ENCODE assay signal across 5 fruit fly cellular contexts in the genomic region with DNA sequence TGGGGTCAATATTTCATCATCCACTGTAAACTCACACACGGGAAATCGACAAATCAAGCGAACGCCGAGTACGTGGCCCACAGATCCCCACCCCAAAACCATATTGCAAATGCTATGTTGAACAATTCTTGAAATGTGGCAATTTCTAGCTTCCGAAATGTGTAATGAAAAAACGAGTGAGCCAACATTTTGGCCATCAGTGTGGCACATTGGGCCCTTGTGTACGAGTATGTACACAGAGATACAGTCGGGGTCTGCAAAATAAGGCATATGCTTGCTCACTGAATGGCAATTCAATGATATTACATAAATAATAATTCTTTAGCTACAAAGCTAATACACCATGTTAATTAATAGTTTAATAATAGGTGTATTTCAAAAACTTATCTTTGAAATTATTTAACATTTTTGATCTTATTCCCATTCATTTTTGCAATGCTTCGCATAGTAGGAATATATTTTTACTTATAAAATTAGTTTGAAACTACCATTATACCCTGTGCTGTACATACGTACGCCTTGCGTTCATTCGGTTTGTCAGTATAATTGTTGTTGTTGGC.
A peak's percentile ranks its signal among the peaks of the same experiment; 100 is the strongest.
TF ChIP-seq lines count a peak whose summit lies in the region.

No protein-coding gene starts in this region.

TF ChIP-seq in whole organism, adult, 20 proteins besides CTCF, POLR2A, EP300 and RAD21 (continued from another document):
- TF ChIP-seq CG11617 (GFP tag; optimal IDR thresholded peaks at IDR 0.05; lab: Kevin White, UChicago) (peak; percentile 82), bab1 (GFP tag; optimal IDR thresholded peaks at IDR 0.05; lab: Kevin White, UChicago) (peak; percentile 88), toe (GFP tag; optimal IDR thresholded peaks at IDR 0.05; lab: Kevin White, UChicago) (peak; percentile 68), cnc (optimal IDR thresholded peaks at IDR 0.05; lab: Kevin White, UChicago) (no peak)

TF ChIP-seq in whole organism, embryonic, 481 proteins besides CTCF, POLR2A, EP300 and RAD21 (continued from another document and continues in another):
- TF ChIP-seq CG9876 (GFP tag; optimal IDR thresholded peaks at IDR 0.05; lab: Kevin White, UChicago) (peak; percentile 62), danr (GFP tag; IDR thresholded peaks at IDR 0.05; lab: Robert Waterston, UW) (peak; percentile 62), Kr (GFP tag; optimal IDR thresholded peaks at IDR 0.05; lab: Kevin White, UChicago) (no peak), CG11696 (GFP tag; IDR thresholded peaks at IDR 0.05; lab: Robert Waterston, UW) (peak; percentile 95), Ptx1 (GFP tag; IDR thresholded peaks at IDR 0.05; lab: Robert Waterston, UW) (peak; percentile 92), Eip74EF (GFP tag; optimal IDR thresholded peaks at IDR 0.05; lab: Kevin White, UChicago) (peak in 1 of 2 experiments; percentile 89), CG14860 (GFP tag; IDR thresholded peaks at IDR 0.05; lab: Robert Waterston, UW; ENCODE audit: partially characterized antibody) (no peak), Awh (GFP tag; IDR thresholded peaks at IDR 0.05; lab: Robert Waterston, UW) (peak; percentile 84), CG31388 (GFP tag; optimal IDR thresholded peaks at IDR 0.05; lab: Kevin White, UChicago) (peak; percentile 58), CG11398 (GFP tag; optimal IDR thresholded peaks at IDR 0.05; lab: Kevin White, UChicago) (peak; percentile 70), CG10274 (GFP tag; optimal IDR thresholded peaks at IDR 0.05; lab: Kevin White, UChicago) (peak; percentile 49), ind (GFP tag; optimal IDR thresholded peaks at IDR 0.05; lab: Kevin White, UChicago) (peak; percentile 88), CG2199 (GFP tag; IDR thresholded peaks at IDR 0.05; lab: Robert Waterston, UW) (no peak; the same call in 1 of the 3 replicates), GATAe (GFP tag; conservative IDR thresholded peaks at IDR 0.05; lab: Robert Waterston, UW) (peak; percentile 57; the same call in 1 of the 2 replicates), zen (tag; optimal IDR thresholded peaks at IDR 0.05; lab: Kevin White, UChicago) (peak; percentile 72), CG11695 (GFP tag; IDR thresholded peaks at IDR 0.05; lab: Robert Waterston, UW) (peak; percentile 91), CG4854 (GFP tag; optimal IDR thresholded peaks at IDR 0.05; lab: Kevin White, UChicago) (peak; percentile 75), chn (GFP tag; optimal IDR thresholded peaks at IDR 0.05; lab: Kevin White, UChicago) (peak; percentile 78), Nf-YB (GFP tag; optimal IDR thresholded peaks at IDR 0.05; lab: Kevin White, UChicago) (peak; percentile 73), Poxn (GFP tag; IDR thresholded peaks at IDR 0.05; lab: Robert Waterston, UW) (peak; percentile 19; the same call in 1 of the 2 replicates), HmgZ (tag; optimal IDR thresholded peaks at IDR 0.05; lab: Kevin White, UChicago) (peak; percentile 92), abd-A (tag; optimal IDR thresholded peaks at IDR 0.05; lab: Kevin White, UChicago) (peak; percentile 54), Hr3 (GFP tag; optimal IDR thresholded peaks at IDR 0.05; lab: Kevin White, UChicago) (peak; percentile 88), ato (GFP tag; IDR thresholded peaks at IDR 0.05; lab: Robert Waterston, UW; ENCODE audit: partially characterized antibody) (no peak), sima (GFP tag; optimal IDR thresholded peaks at IDR 0.05; lab: Kevin White, UChicago) (peak; percentile 49), sc (optimal IDR thresholded peaks at IDR 0.05; lab: Kevin White, UChicago) (no peak), sc (GFP tag; optimal IDR thresholded peaks at IDR 0.05; lab: Kevin White, UChicago) (peak; percentile 64), CG10565 (GFP tag; optimal IDR thresholded peaks at IDR 0.05; lab: Kevin White, UChicago) (no peak), emc (GFP tag; optimal IDR thresholded peaks at IDR 0.05; lab: Kevin White, UChicago) (peak; percentile 41)

TF ChIP-seq in whole organism, prepupa, 60 proteins besides CTCF, POLR2A, EP300 and RAD21 (continued from another document and continues in another):
- TF ChIP-seq CG11902 (GFP tag; optimal IDR thresholded peaks at IDR 0.05; lab: Kevin White, UChicago) (peak; percentile 88), Eip93F (GFP tag; optimal IDR thresholded peaks at IDR 0.05; lab: Kevin White, UChicago) (peak; percentile 85), Blimp-1 (GFP tag; optimal IDR thresholded peaks at IDR 0.05; lab: Kevin White, UChicago) (peak; percentile 75), achi (GFP tag; optimal IDR thresholded peaks at IDR 0.05; lab: Kevin White, UChicago) (peak; percentile 92), Sox15 (GFP tag; optimal IDR thresholded peaks at IDR 0.05; lab: Kevin White, UChicago) (peak; percentile 86), Sox14 (GFP tag; optimal IDR thresholded peaks at IDR 0.05; lab: Kevin White, UChicago) (peak; percentile 95), Ets96B (tag; optimal IDR thresholded peaks at IDR 0.05; lab: Kevin White, UChicago) (peak; percentile 89), CG15336 (GFP tag; IDR thresholded peaks at IDR 0.05; lab: Robert Waterston, UW) (peak; percentile 92), pdm3 (GFP tag; optimal IDR thresholded peaks at IDR 0.05; lab: Kevin White, UChicago) (peak; percentile 94), CG32006 (GFP tag; optimal IDR thresholded peaks at IDR 0.05; lab: Kevin White, UChicago) (peak; percentile 96), CG6792 (GFP tag; optimal IDR thresholded peaks at IDR 0.05; lab: Kevin White, UChicago) (peak; percentile 92), CG1621 (tag; optimal IDR thresholded peaks at IDR 0.05; lab: Kevin White, UChicago) (peak; percentile 77), CG6163 (GFP tag; IDR thresholded peaks at IDR 0.05; lab: Robert Waterston, UW) (peak; percentile 84), fkh (GFP tag; optimal IDR thresholded peaks at IDR 0.05; lab: Kevin White, UChicago) (peak; percentile 88), dsx (GFP tag; optimal IDR thresholded peaks at IDR 0.05; lab: Kevin White, UChicago; ENCODE audit: poor library complexity, severe bottlenecking) (peak; percentile 86), Hr39 (GFP tag; optimal IDR thresholded peaks at IDR 0.05; lab: Kevin White, UChicago) (peak; percentile 91), CG6854 (GFP tag; optimal IDR thresholded peaks at IDR 0.05; lab: Kevin White, UChicago) (peak; percentile 75), fd59A (GFP tag; optimal IDR thresholded peaks at IDR 0.05; lab: Kevin White, UChicago) (peak; percentile 84), Sox102F (GFP tag; optimal IDR thresholded peaks at IDR 0.05; lab: Kevin White, UChicago) (peak; percentile 90), vri (GFP tag; optimal IDR thresholded peaks at IDR 0.05; lab: Kevin White, UChicago) (peak; percentile 88), CG11762 (GFP tag; optimal IDR thresholded peaks at IDR 0.05; lab: Kevin White, UChicago; ENCODE audit: insufficient read depth) (peak; percentile 86), svp (GFP tag; lab: Kevin White, UChicago) (peak; percentile 95), CG3919 (GFP tag; optimal IDR thresholded peaks at IDR 0.05; lab: Kevin White, UChicago) (peak; percentile 93), lz (GFP tag; optimal IDR thresholded peaks at IDR 0.05; lab: Kevin White, UChicago) (peak; percentile 90), OdsH (GFP tag; optimal IDR thresholded peaks at IDR 0.05; lab: Kevin White, UChicago) (peak; percentile 96), CG6276 (GFP tag; optimal IDR thresholded peaks at IDR 0.05; lab: Kevin White, UChicago) (peak; percentile 93), eg (GFP tag; IDR thresholded peaks at IDR 0.05; lab: Robert Waterston, UW) (peak; percentile 87), Gug (GFP tag; IDR thresholded peaks at IDR 0.05; lab: Robert Waterston, UW) (peak; percentile 85), CG10631 (GFP tag; optimal IDR thresholded peaks at IDR 0.05; lab: Kevin White, UChicago) (peak; percentile 91), Eip78C (GFP tag; lab: Kevin White, UChicago) (peak; percentile 99), Met (GFP tag; optimal IDR thresholded peaks at IDR 0.05; lab: Kevin White, UChicago) (peak; percentile 92)

TF ChIP-seq in whole organism, pupa, 21 proteins besides CTCF, POLR2A, EP300 and RAD21 (continued from another document):
- TF ChIP-seq D1 (tag; optimal IDR thresholded peaks at IDR 0.05; lab: Kevin White, UChicago) (peak; percentile 81), CG9948 (tag; optimal IDR thresholded peaks at IDR 0.05; lab: Kevin White, UChicago) (peak; percentile 92)
TF ChIP-seq in whole organism, pupa: peak in this region for 21.

TF ChIP-seq in whole organism, wandering third instar larva, 38 proteins besides CTCF, POLR2A, EP300 and RAD21 (continued from another document):
- TF ChIP-seq brk (GFP tag; optimal IDR thresholded peaks at IDR 0.05; lab: Kevin White, UChicago) (peak; percentile 83), Dif (GFP tag; optimal IDR thresholded peaks at IDR 0.05; lab: Kevin White, UChicago; ENCODE audit: partially characterized antibody) (no peak), Dfd (GFP tag; optimal IDR thresholded peaks at IDR 0.05; lab: Kevin White, UChicago) (no peak), Vsx2 (GFP tag; optimal IDR thresholded peaks at IDR 0.05; lab: Kevin White, UChicago; ENCODE audit: partially characterized antibody) (no peak), psq (GFP tag; optimal IDR thresholded peaks at IDR 0.05; lab: Kevin White, UChicago) (peak; percentile 81), Myc (optimal IDR thresholded peaks at IDR 0.05; lab: Kevin White, UChicago) (no peak), pan (optimal IDR thresholded peaks at IDR 0.05; lab: Kevin White, UChicago) (no peak), Abd-B (GFP tag; optimal IDR thresholded peaks at IDR 0.05; lab: Kevin White, UChicago) (no peak), CG32264 (GFP tag; optimal IDR thresholded peaks at IDR 0.05; lab: Kevin White, UChicago) (peak; percentile 49), OdsH (GFP tag; optimal IDR thresholded peaks at IDR 0.05; lab: Kevin White, UChicago) (peak; percentile 91), woc (GFP tag; optimal IDR thresholded peaks at IDR 0.05; lab: Kevin White, UChicago) (peak; percentile 83), Hr78 (GFP tag; optimal IDR thresholded peaks at IDR 0.05; lab: Kevin White, UChicago) (no peak), jim (GFP tag; optimal IDR thresholded peaks at IDR 0.05; lab: Kevin White, UChicago) (peak; percentile 18), N (GFP tag; optimal IDR thresholded peaks at IDR 0.05; lab: Kevin White, UChicago) (no peak), ey (GFP tag; optimal IDR thresholded peaks at IDR 0.05; lab: Kevin White, UChicago) (peak; percentile 89), Sp1 (GFP tag; optimal IDR thresholded peaks at IDR 0.05; lab: Kevin White, UChicago) (peak; percentile 93), GATAd (GFP tag; optimal IDR thresholded peaks at IDR 0.05; lab: Kevin White, UChicago) (no peak), rgr (GFP tag; optimal IDR thresholded peaks at IDR 0.05; lab: Kevin White, UChicago) (peak; percentile 90), foxo (GFP tag; optimal IDR thresholded peaks at IDR 0.05; lab: Kevin White, UChicago) (peak; percentile 55 to 91)
